Worm (Caenorhabditis elegans) whole organism, L4 larva: ENCODE results near the gene acc-1.

Source experiments
- Y75B8A.6 ChIP-seq: fragments of 200-800 bp; sonication (Bioruptor generic); IDR thresholded peaks from 2 replicates; pipeline ENCODE4 v1.3.6; 2022; ENCODE audit warnings: missing genetic modification reagents, missing genetic modification characterization, missing compliant biosample characterization
- ama-1 ChIP-seq: fragments of 150-350 bp; optimal IDR thresholded peaks from 2 replicates; lab custom pipeline; 2014; ENCODE audit warnings: inconsistent platforms, mixed read lengths
- ceh-44 ChIP-seq: fragments of 200-800 bp; sonication (Bioruptor generic); IDR thresholded peaks from 2 replicates; pipeline ENCODE4 v1.3.6; 2022; ENCODE audit warnings: missing genetic modification reagents, missing genetic modification characterization, missing compliant biosample characterization
- cey-2 ChIP-seq: sonication (generic microtip); optimal IDR thresholded peaks from 3 replicates; lab custom pipeline; 2017; ENCODE audit warnings: missing genetic modification characterization, mild to moderate bottlenecking, missing compliant biosample characterization, antibody characterized with exemption, borderline replicate concordance; ENCODE audit not compliant: insufficient read depth
- daf-8 ChIP-seq: fragments of 200-800 bp; sonication (Bioruptor generic); IDR thresholded peaks from 2 replicates; pipeline ENCODE4 v1.3.6; 2022; ENCODE audit warnings: missing genetic modification characterization, missing compliant biosample characterization
- dve-1 ChIP-seq: sonication (generic microtip); optimal IDR thresholded peaks from 2 replicates; lab custom pipeline; 2017; ENCODE audit warnings: antibody characterized with exemption, mild to moderate bottlenecking, missing genetic modification characterization, missing compliant biosample characterization; ENCODE audit not compliant: insufficient read depth
- egl-43 ChIP-seq: fragments of 200-800 bp; sonication (Bioruptor generic); IDR thresholded peaks from 2 replicates; pipeline ENCODE4 v1.3.6; 2022; ENCODE audit warnings: missing genetic modification reagents, missing genetic modification characterization, missing compliant biosample characterization
- mep-1 ChIP-seq: fragments of 150-350 bp; sonication (generic microtip); optimal IDR thresholded peaks from 3 replicates; lab custom pipeline; 2014; ENCODE audit warnings: missing biosample characterization, missing genetic modification characterization
- nhr-102 ChIP-seq: sonication (generic microtip); optimal IDR thresholded peaks from 2 replicates; lab custom pipeline; 2016; ENCODE audit warnings: mild to moderate bottlenecking, missing genetic modification characterization, moderate library complexity, missing compliant biosample characterization
- nhr-42 ChIP-seq: fragments of 200-800 bp; sonication (Bioruptor generic); IDR thresholded peaks from 2 replicates; pipeline ENCODE4 v1.3.6; 2022; ENCODE audit warnings: missing genetic modification characterization, missing compliant biosample characterization
- nhr-77 ChIP-seq: fragments of 150-350 bp; optimal IDR thresholded peaks from 2 replicates; lab custom pipeline; 2014; ENCODE audit warnings: missing biosample characterization, missing genetic modification characterization
- unc-62 ChIP-seq, 3 experiments: fragments of 150-350 bp in 1 of 3; sonication (generic microtip); optimal IDR thresholded peaks in 2 of 3; peaks in 1 of 3; 1 replicate in 1 of 3; 2 replicates in 2 of 3; lab custom pipeline; 2014 to 2017; ENCODE audit warnings: missing biosample characterization in 3 of 3, missing genetic modification characterization in 3 of 3, missing genetic modification reagents in 3 of 3, missing genotype in 1 of 3

DNA sequence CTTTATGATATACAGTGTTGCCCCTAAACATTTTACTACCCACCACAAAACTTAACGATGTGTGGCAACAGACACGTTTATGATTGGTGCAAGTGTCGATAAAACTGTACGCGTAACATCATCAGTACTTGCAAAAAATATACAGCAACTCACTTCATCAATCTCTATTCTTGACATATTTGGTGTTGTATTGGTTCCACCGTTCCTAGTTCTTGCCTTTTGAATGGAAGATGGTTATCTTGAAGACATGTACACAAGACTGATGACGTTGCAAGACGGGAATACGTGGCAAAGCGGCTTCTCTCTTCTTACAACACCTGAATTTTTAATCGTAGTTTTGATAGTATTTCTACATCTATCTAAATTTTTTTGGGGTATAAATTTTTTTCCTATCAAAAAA lies 46.9 kb upstream of the acc-1 start:
- TF ChIP-seq ama-1 (lab: Kevin White, UChicago), result no peak
- no peak for TF ChIP-seq cey-2
- TF ChIP-seq nhr-102 (tag; lab: Kevin White, UChicago), result no peak
- TF ChIP-seq Y75B8A.6 (GFP tag; lab: Robert Waterston, UW), result no peak
- TF ChIP-seq egl-43 (GFP tag; lab: Robert Waterston, UW), result no peak
- no peak for TF ChIP-seq mep-1 (tag; lab: Kevin White, UChicago)
- TF ChIP-seq nhr-42 (GFP tag; lab: Robert Waterston, UW), result no peak
- TF ChIP-seq dve-1 (tag; lab: Kevin White, UChicago), result no peak
- TF ChIP-seq unc-62 (GFP tag; optimal IDR thresholded peaks at IDR 0.05 in 1 of 2; lab: Kevin White, UChicago), result no peak
- TF ChIP-seq unc-62 (tag; optimal IDR thresholded peaks at IDR 0.05; lab: Kevin White, UChicago), result no peak
- no peak for TF ChIP-seq ceh-44 (GFP tag; lab: Robert Waterston, UW)
- TF ChIP-seq nhr-77 (tag; lab: Kevin White, UChicago), result no peak
- no peak for TF ChIP-seq daf-8 (GFP tag; lab: Robert Waterston, UW)
